Worm (Caenorhabditis elegans) whole organism, midembryonic: ENCODE measurements around the gene pyc-1.

Experiments
- T22C8.4 ChIP-seq: fragments of 200-800 bp; sonication (Bioruptor generic); IDR thresholded peaks from 2 replicates; pipeline ENCODE4 v1.3.6; 2022; ENCODE audit warnings: missing genetic modification characterization, missing compliant biosample characterization
- cog-1 ChIP-seq: sonication (generic microtip); optimal IDR thresholded peaks from 2 replicates; lab custom pipeline; 2016; ENCODE audit warnings: missing genetic modification characterization, missing compliant biosample characterization
- flt-1 ChIP-seq: fragments of 200-800 bp; sonication (Bioruptor generic); IDR thresholded peaks from 2 replicates; pipeline ENCODE4 v1.3.6; 2022; ENCODE audit warnings: missing genetic modification characterization, missing compliant biosample characterization
- klf-2 ChIP-seq: fragments of 200-800 bp; sonication (Bioruptor generic); conservative IDR thresholded peaks from 2 replicates; pipeline ENCODE4 v1.3.6; 2022; ENCODE audit warnings: missing genetic modification reagents, missing genetic modification characterization, missing compliant biosample characterization
- tab-1 ChIP-seq: fragments of 200-800 bp; sonication (Bioruptor generic); IDR thresholded peaks from 2 replicates; pipeline ENCODE4 v1.3.6; 2022; ENCODE audit warnings: missing genetic modification characterization, missing compliant biosample characterization
- ztf-23 ChIP-seq: fragments of 200-800 bp; sonication (Bioruptor generic); IDR thresholded peaks from 2 replicates; pipeline ENCODE4 v1.3.6; 2022; ENCODE audit warnings: missing genetic modification reagents, missing genetic modification characterization, missing compliant biosample characterization
- ztf-29 ChIP-seq: fragments of 200-800 bp; sonication (Bioruptor generic); IDR thresholded peaks from 2 replicates; pipeline ENCODE4 v1.3.6; 2022; ENCODE audit warnings: missing genetic modification reagents, missing genetic modification characterization, missing compliant biosample characterization

DNA sequence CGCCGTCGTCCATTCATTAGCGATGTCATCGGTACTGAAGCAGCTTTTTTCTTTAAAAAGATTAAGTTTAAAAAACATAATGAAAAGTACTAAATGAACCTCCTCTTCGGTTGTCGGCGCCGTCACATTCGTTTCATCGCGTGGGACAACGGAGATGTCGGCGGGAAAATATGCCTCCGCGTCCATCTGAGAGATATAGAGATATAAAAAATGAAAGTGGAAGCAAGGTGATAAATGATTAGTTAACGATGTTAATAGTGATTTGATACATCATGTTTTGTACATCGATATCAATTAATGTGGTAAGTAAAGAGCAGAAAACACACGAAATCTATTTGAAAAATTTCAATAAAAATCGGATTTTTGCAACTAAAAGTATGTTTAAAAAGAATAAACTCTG, 35.1 kb downstream of the pyc-1 start, which contains the start of gene F55A11.7:
- TF ChIP-seq klf-2 (GFP tag; lab: Robert Waterston, UW) = no peak
- TF ChIP-seq flt-1 (GFP tag; lab: Robert Waterston, UW) = no peak
- no peak for TF ChIP-seq cog-1
- TF ChIP-seq ztf-23 (GFP tag; lab: Robert Waterston, UW) = no peak
- TF ChIP-seq ztf-29 (GFP tag; lab: Robert Waterston, UW) = no peak
- no peak for TF ChIP-seq T22C8.4 (GFP tag; lab: Robert Waterston, UW)
- TF ChIP-seq tab-1 = no peak
